Fruit fly (Drosophila melanogaster): Measurements from ENCODE around the gene CG15739.

CG15739 gene

DNA sequence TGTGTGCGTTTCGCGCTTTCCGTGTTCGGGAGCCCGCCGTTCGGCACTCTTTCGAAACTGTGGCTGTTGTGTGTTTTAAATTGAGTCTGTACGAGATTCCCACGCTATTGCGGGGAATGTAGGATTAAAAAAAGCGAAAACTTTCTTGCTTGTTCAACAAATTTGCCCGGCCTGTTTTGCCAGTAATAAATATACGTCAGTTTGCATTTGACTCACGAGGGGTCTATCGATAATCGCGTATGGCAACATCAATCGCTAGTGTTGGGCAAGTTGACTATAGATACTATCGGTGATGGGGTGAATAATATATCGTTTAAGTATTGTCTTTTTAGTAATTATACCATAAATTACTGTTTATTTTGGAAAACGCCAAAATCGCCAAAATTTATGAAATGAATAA is 32.0 kb downstream of the CG15739 start, which contains the start of gene Upf1 (continued):
- TF ChIP-seq repo (GFP tag; optimal IDR thresholded peaks at IDR 0.05) = no peak
- peak; percentile 92 for TF ChIP-seq CG16813 (GFP tag; IDR thresholded peaks at IDR 0.05; ENCODE audit: partially characterized antibody)
- no peak for TF ChIP-seq gsb (GFP tag; IDR thresholded peaks at IDR 0.05)
- no peak for TF ChIP-seq CG10147 (GFP tag; optimal IDR thresholded peaks at IDR 0.05)
- no peak for TF ChIP-seq CG6689 (GFP tag; IDR thresholded peaks at IDR 0.05)
- peak; percentile 36 for TF ChIP-seq CG2116 (GFP tag; optimal IDR thresholded peaks at IDR 0.05)
- TF ChIP-seq CG8290 (GFP tag; optimal IDR thresholded peaks at IDR 0.05) = peak; percentile 30
- no peak for TF ChIP-seq CG8290 (tag; optimal IDR thresholded peaks at IDR 0.05)
- TF ChIP-seq CG10462 (GFP tag; optimal IDR thresholded peaks at IDR 0.05) = no peak
- TF ChIP-seq bcd (GFP tag; optimal IDR thresholded peaks at IDR 0.05) = no peak
- peak; percentile 83 for TF ChIP-seq nerfin-2 (GFP tag; IDR thresholded peaks at IDR 0.05; ENCODE audit: partially characterized antibody)
- peak; percentile 80 for TF ChIP-seq Sry-δ (GFP tag; optimal IDR thresholded peaks at IDR 0.05)
- peak; percentile 87 for TF ChIP-seq CG34224 (GFP tag; IDR thresholded peaks at IDR 0.05; ENCODE audit: partially characterized antibody)
- no peak for TF ChIP-seq CG4854 (GFP tag; optimal IDR thresholded peaks at IDR 0.05)
- peak; percentile 90 for TF ChIP-seq CG13287 (GFP tag; IDR thresholded peaks at IDR 0.05; ENCODE audit: partially characterized antibody)
- TF ChIP-seq insv (GFP tag; optimal IDR thresholded peaks at IDR 0.05) = no peak
- TF ChIP-seq Dref (GFP tag; IDR thresholded peaks at IDR 0.05) = peak; percentile 81
- TF ChIP-seq CG12391 (tag; optimal IDR thresholded peaks at IDR 0.05) = peak; percentile 16
- no peak for TF ChIP-seq Dek (tag; optimal IDR thresholded peaks at IDR 0.05)
- peak; percentile 94 for TF ChIP-seq Opbp (GFP tag; IDR thresholded peaks at IDR 0.05; ENCODE audit: partially characterized antibody)
- peak; percentile 77 for TF ChIP-seq ato (GFP tag; IDR thresholded peaks at IDR 0.05; ENCODE audit: partially characterized antibody)
- TF ChIP-seq Ptx1 (GFP tag; IDR thresholded peaks at IDR 0.05) = no peak
- no peak for TF ChIP-seq Oli (tag; optimal IDR thresholded peaks at IDR 0.05)
- TF ChIP-seq zen2 (GFP tag; IDR thresholded peaks at IDR 0.05; ENCODE audit: partially characterized antibody) = peak; percentile 72
- TF ChIP-seq gfzf (GFP tag; optimal IDR thresholded peaks at IDR 0.05) = peak; percentile 8
- peak; percentile 41; the same call in 1 of the 2 replicates for TF ChIP-seq CG3847 (GFP tag; IDR thresholded peaks at IDR 0.05)
- TF ChIP-seq lab (GFP tag; optimal IDR thresholded peaks at IDR 0.05) = no peak
- peak; percentile 8 for TF ChIP-seq Abd-B (GFP tag; optimal IDR thresholded peaks at IDR 0.05)
- TF ChIP-seq Pdp1 (GFP tag; optimal IDR thresholded peaks at IDR 0.05) = no peak
- peak; percentile 82 for TF ChIP-seq CG10267 (tag; optimal IDR thresholded peaks at IDR 0.05)
- TF ChIP-seq zen (tag; optimal IDR thresholded peaks at IDR 0.05) = no peak
- no peak for TF ChIP-seq CG6854 (GFP tag; optimal IDR thresholded peaks at IDR 0.05)
- TF ChIP-seq maf-S (GFP tag; optimal IDR thresholded peaks at IDR 0.05) = no peak
- TF ChIP-seq CG2199 (GFP tag; IDR thresholded peaks at IDR 0.05) = no peak
- no peak for TF ChIP-seq CG11504 (tag; optimal IDR thresholded peaks at IDR 0.05)
- TF ChIP-seq dmrt99B (tag; optimal IDR thresholded peaks at IDR 0.05) = no peak
- TF ChIP-seq CG14860 (GFP tag; IDR thresholded peaks at IDR 0.05; ENCODE audit: partially characterized antibody) = peak; percentile 90
- TF ChIP-seq HmgZ (tag; optimal IDR thresholded peaks at IDR 0.05) = peak; percentile 49
- TF ChIP-seq CG6791 (GFP tag; IDR thresholded peaks at IDR 0.05; ENCODE audit: partially characterized antibody) = peak; percentile 95
- TF ChIP-seq Scr (GFP tag; IDR thresholded peaks at IDR 0.05; ENCODE audit: partially characterized antibody) = peak; percentile 90
- peak; percentile 30 for TF ChIP-seq CG12659 (GFP tag; optimal IDR thresholded peaks at IDR 0.05)
- TF ChIP-seq amos (GFP tag; IDR thresholded peaks at IDR 0.05; ENCODE audit: partially characterized antibody) = peak; percentile 94
- no peak for TF ChIP-seq fd3F (GFP tag; optimal IDR thresholded peaks at IDR 0.05)
- peak; percentile 45; the same call in 1 of the 2 replicates for TF ChIP-seq slbo (GFP tag; IDR thresholded peaks at IDR 0.05)
- TF ChIP-seq phol (tag; optimal IDR thresholded peaks at IDR 0.05) = peak; percentile 17
- peak; percentile 82 for TF ChIP-seq sna (GFP tag; IDR thresholded peaks at IDR 0.05; ENCODE audit: partially characterized antibody)
- no peak for TF ChIP-seq CG15601 (tag; optimal IDR thresholded peaks at IDR 0.05)
- TF ChIP-seq Ets65A (GFP tag) = peak; percentile 47
- TF ChIP-seq hbn (GFP tag; IDR thresholded peaks at IDR 0.05; ENCODE audit: partially characterized antibody) = peak; percentile 88

Data from whole organism, embryonic.